Worm (Caenorhabditis elegans) whole organism, L4 larva: Measurements from ENCODE around the gene F35H10.3.

ENCODE experiments used
- F44E2.7 ChIP-seq: fragments of 200-800 bp; sonication (Bioruptor generic); IDR thresholded peaks from 2 replicates; pipeline ENCODE4 v2.1.2; 2022; ENCODE audit warnings: missing genetic modification characterization, missing compliant biosample characterization
- R02D3.7 ChIP-seq: fragments of 150-350 bp; sonication (generic microtip); optimal IDR thresholded peaks from 3 replicates; lab custom pipeline; 2014; ENCODE audit warnings: missing biosample characterization, missing genetic modification characterization
- Y105C5A.15 ChIP-seq: fragments of 200-800 bp; sonication (Bioruptor generic); IDR thresholded peaks from 2 replicates; pipeline ENCODE4 v1.3.6; 2022; ENCODE audit warnings: missing genetic modification characterization, missing compliant biosample characterization
- Y48G9A.11 ChIP-seq: fragments of 200-800 bp; sonication (Bioruptor generic); IDR thresholded peaks from 2 replicates; pipeline ENCODE4 v1.3.6; 2022; ENCODE audit warnings: missing genetic modification reagents, missing genetic modification characterization, missing compliant biosample characterization
- Y5F2A.4 ChIP-seq: fragments of 200-800 bp; sonication (Bioruptor generic); optimal IDR thresholded peaks from 2 replicates; lab custom pipeline; 2018; ENCODE audit warnings: mild to moderate bottlenecking, missing genetic modification characterization, missing compliant biosample characterization
- Y75B8A.6 ChIP-seq: fragments of 200-800 bp; sonication (Bioruptor generic); IDR thresholded peaks from 2 replicates; pipeline ENCODE4 v1.3.6; 2022; ENCODE audit warnings: missing genetic modification reagents, missing genetic modification characterization, missing compliant biosample characterization
- ZK337.2 ChIP-seq: fragments of 200-800 bp; sonication (Bioruptor generic); IDR thresholded peaks from 2 replicates; pipeline ENCODE4 v1.3.6; 2022; ENCODE audit warnings: missing genetic modification reagents, missing genetic modification characterization, missing compliant biosample characterization
- ZK546.5 ChIP-seq, 2 experiments: sonication (generic microtip); optimal IDR thresholded peaks; 2 replicates each; lab custom pipeline; 2017; ENCODE audit warnings: missing biosample characterization in 2 of 2, missing genetic modification characterization in 2 of 2
- aha-1 ChIP-seq: fragments of 150-350 bp; peaks from one replicate; lab custom pipeline; 2014; ENCODE audit warnings: missing biosample characterization, missing genetic modification characterization
- aly-2 ChIP-seq: sonication (generic microtip); optimal IDR thresholded peaks from 2 replicates; lab custom pipeline; 2018; ENCODE audit warnings: missing biosample characterization, missing genetic modification characterization
- ama-1 ChIP-seq: fragments of 150-350 bp; optimal IDR thresholded peaks from 2 replicates; lab custom pipeline; 2014; ENCODE audit warnings: inconsistent platforms, mixed read lengths
- attf-4 ChIP-seq: sonication (generic microtip); optimal IDR thresholded peaks from 3 replicates; lab custom pipeline; 2017; ENCODE audit warnings: missing biosample characterization, missing genetic modification characterization
- ceh-44 ChIP-seq: fragments of 200-800 bp; sonication (Bioruptor generic); IDR thresholded peaks from 2 replicates; pipeline ENCODE4 v1.3.6; 2022; ENCODE audit warnings: missing genetic modification reagents, missing genetic modification characterization, missing compliant biosample characterization
- ceh-62 ChIP-seq: sonication (generic microtip); optimal IDR thresholded peaks from 2 replicates; lab custom pipeline; 2017; ENCODE audit warnings: missing biosample characterization, missing genetic modification characterization
- ceh-82 ChIP-seq: sonication (generic microtip); optimal IDR thresholded peaks from 2 replicates; lab custom pipeline; 2017; ENCODE audit warnings: missing biosample characterization, missing genetic modification characterization
- daf-12 ChIP-seq: fragments of 150-350 bp; optimal IDR thresholded peaks from 2 replicates; lab custom pipeline; 2014; ENCODE audit warnings: missing biosample characterization, missing genetic modification reagents, missing genetic modification characterization
- daf-19 ChIP-seq: fragments of 200-800 bp; sonication (Bioruptor generic); conservative IDR thresholded peaks from 2 replicates; pipeline ENCODE4 v1.3.6; 2022; ENCODE audit warnings: missing genetic modification characterization, missing compliant biosample characterization
- dmd-6 ChIP-seq: fragments of 200-800 bp; sonication (Bioruptor generic); IDR thresholded peaks from 2 replicates; pipeline ENCODE4 v1.3.6; 2022; ENCODE audit warnings: missing genetic modification reagents, missing genetic modification characterization, missing compliant biosample characterization
- dmd-8 ChIP-seq: fragments of 200-800 bp; sonication (Bioruptor generic); IDR thresholded peaks from 2 replicates; pipeline ENCODE4 v1.3.6; 2022; ENCODE audit warnings: missing genetic modification characterization, missing compliant biosample characterization
- dmd-9 ChIP-seq: fragments of 200-800 bp; sonication (Bioruptor generic); IDR thresholded peaks from 2 replicates; pipeline ENCODE4 v1.3.6; 2022; ENCODE audit warnings: missing genetic modification reagents, missing genetic modification characterization, missing compliant biosample characterization
- duxl-1 ChIP-seq: sonication (generic microtip); optimal IDR thresholded peaks from 2 replicates; lab custom pipeline; 2016; ENCODE audit warnings: mild to moderate bottlenecking, missing genetic modification characterization, moderate library complexity, missing compliant biosample characterization; ENCODE audit not compliant: poor library complexity
- fkh-10 ChIP-seq: fragments of 150-350 bp; optimal IDR thresholded peaks from 2 replicates; lab custom pipeline; 2014; ENCODE audit warnings: missing biosample characterization, missing genetic modification reagents, missing genetic modification characterization
- gei-8 ChIP-seq: fragments of 200-800 bp; sonication (Bioruptor generic); optimal IDR thresholded peaks from 2 replicates; lab custom pipeline; 2018; ENCODE audit warnings: mild to moderate bottlenecking, missing genetic modification characterization, missing compliant biosample characterization
- hif-1 ChIP-seq, 2 experiments: sonication (generic microtip); optimal IDR thresholded peaks; 2 replicates each; lab custom pipeline; 2016 to 2017; ENCODE audit warnings: missing compliant biosample characterization in 2 of 2, missing genetic modification characterization in 2 of 2, missing genetic modification reagents in 2 of 2, missing genotype in 2 of 2, mild to moderate bottlenecking in 1 of 2
- jun-1 ChIP-seq: fragments of 150-350 bp; optimal IDR thresholded peaks from 2 replicates; lab custom pipeline; 2014; ENCODE audit warnings: missing biosample characterization, missing genetic modification reagents, missing genetic modification characterization
- lin-29 ChIP-seq: fragments of 200-800 bp; sonication (Bioruptor generic); IDR thresholded peaks from 2 replicates; pipeline ENCODE4 v1.3.6; 2022; ENCODE audit warnings: missing genetic modification reagents, missing genetic modification characterization, missing compliant biosample characterization
- lin-38 ChIP-seq: fragments of 200-800 bp; sonication (Bioruptor generic); IDR thresholded peaks from 2 replicates; pipeline ENCODE4 v1.3.6; 2022; ENCODE audit warnings: missing genetic modification reagents, missing genetic modification characterization, missing compliant biosample characterization
- lin-39 ChIP-seq: fragments of 150-350 bp; optimal IDR thresholded peaks from 2 replicates; lab custom pipeline; 2014; ENCODE audit warnings: missing biosample characterization, missing genetic modification reagents, missing genetic modification characterization
- lir-3 ChIP-seq: sonication (generic microtip); optimal IDR thresholded peaks from 2 replicates; lab custom pipeline; 2016; ENCODE audit warnings: mild to moderate bottlenecking, missing genetic modification characterization, missing compliant biosample characterization
- mdt-29 ChIP-seq: fragments of 200-800 bp; sonication (Bioruptor generic); IDR thresholded peaks from 2 replicates; pipeline ENCODE4 v1.3.6; 2022; ENCODE audit warnings: missing genetic modification reagents, missing genetic modification characterization, missing compliant biosample characterization
- mxl-3 ChIP-seq: fragments of 200-800 bp; sonication (Bioruptor generic); optimal IDR thresholded peaks from 2 replicates; lab custom pipeline; 2018; ENCODE audit warnings: mild to moderate bottlenecking, missing genetic modification characterization, missing compliant biosample characterization
- nhr-10 ChIP-seq: fragments of 150-350 bp; optimal IDR thresholded peaks from 2 replicates; lab custom pipeline; 2014; ENCODE audit warnings: missing biosample characterization, missing genetic modification characterization
- nhr-11 ChIP-seq: fragments of 150-350 bp; optimal IDR thresholded peaks from 2 replicates; lab custom pipeline; 2014; ENCODE audit warnings: missing biosample characterization, missing genetic modification characterization
- nhr-237 ChIP-seq: sonication (generic microtip); optimal IDR thresholded peaks from 2 replicates; lab custom pipeline; 2017; ENCODE audit warnings: missing biosample characterization, missing genetic modification characterization
- nhr-25 ChIP-seq: sonication (generic microtip); optimal IDR thresholded peaks from 2 replicates; lab custom pipeline; 2017; ENCODE audit warnings: missing genetic modification characterization, mild to moderate bottlenecking, missing compliant biosample characterization, antibody characterized with exemption, moderate library complexity, borderline replicate concordance; ENCODE audit not compliant: insufficient read depth
- nhr-6 ChIP-seq: fragments of 150-350 bp; optimal IDR thresholded peaks from 2 replicates; lab custom pipeline; 2014; ENCODE audit warnings: missing biosample characterization, missing genetic modification characterization
- nhr-76 ChIP-seq: fragments of 150-350 bp; optimal IDR thresholded peaks from 2 replicates; lab custom pipeline; 2014; ENCODE audit warnings: missing biosample characterization, missing genetic modification characterization
- nhr-77 ChIP-seq: fragments of 150-350 bp; optimal IDR thresholded peaks from 2 replicates; lab custom pipeline; 2014; ENCODE audit warnings: missing biosample characterization, missing genetic modification characterization
- pha-4 ChIP-seq, 2 experiments: fragments of 150-350 bp in 1 of 2; fragments of 200-800 bp in 1 of 2; sonication (Bioruptor generic) in 1 of 2; IDR thresholded peaks in 1 of 2; optimal IDR thresholded peaks in 1 of 2; 2 replicates each; pipeline versions ENCODE4 v1.3.6 to Lab custom; 2014 to 2022; ENCODE audit warnings: missing genetic modification characterization in 2 of 2, missing genetic modification reagents in 2 of 2, missing biosample characterization in 1 of 2, missing compliant biosample characterization in 1 of 2
- pqm-1 ChIP-seq: sonication (generic microtip); optimal IDR thresholded peaks from 2 replicates; lab custom pipeline; 2017; ENCODE audit warnings: missing biosample characterization, missing genetic modification characterization
- saeg-2 ChIP-seq: fragments of 200-800 bp; sonication (Bioruptor generic); IDR thresholded peaks from 2 replicates; pipeline ENCODE4 v1.3.6; 2022; ENCODE audit warnings: missing genetic modification reagents, missing genetic modification characterization, missing compliant biosample characterization
- skn-1 ChIP-seq: fragments of 150-350 bp; optimal IDR thresholded peaks from 2 replicates; lab custom pipeline; 2014; ENCODE audit warnings: missing biosample characterization, missing genetic modification characterization
- spr-3 ChIP-seq: fragments of 200-800 bp; sonication (Bioruptor generic); optimal IDR thresholded peaks from 2 replicates; lab custom pipeline; 2018; ENCODE audit warnings: mild to moderate bottlenecking, missing genetic modification characterization, missing compliant biosample characterization
- tra-1 ChIP-seq: fragments of 200-800 bp; sonication (Bioruptor generic); IDR thresholded peaks from 2 replicates; pipeline ENCODE4 v1.3.6; 2022; ENCODE audit warnings: missing genetic modification reagents, missing genetic modification characterization, missing compliant biosample characterization
- unc-130 ChIP-seq: sonication (generic microtip); optimal IDR thresholded peaks from 2 replicates; lab custom pipeline; 2016; ENCODE audit warnings: missing genetic modification reagents, missing genetic modification characterization, missing compliant biosample characterization
- unc-62 ChIP-seq, 3 experiments: fragments of 150-350 bp in 1 of 3; sonication (generic microtip); optimal IDR thresholded peaks in 2 of 3; peaks in 1 of 3; 1 replicate in 1 of 3; 2 replicates in 2 of 3; lab custom pipeline; 2014 to 2017; ENCODE audit warnings: missing biosample characterization in 3 of 3, missing genetic modification characterization in 3 of 3, missing genetic modification reagents in 3 of 3, missing genotype in 1 of 3
- zfp-2 ChIP-seq: sonication (generic microtip); optimal IDR thresholded peaks from 2 replicates; lab custom pipeline; 2016; ENCODE audit warnings: mild to moderate bottlenecking, missing genetic modification characterization, missing compliant biosample characterization
- zfp-3 ChIP-seq: fragments of 200-800 bp; sonication (Bioruptor generic); conservative IDR thresholded peaks from 2 replicates; pipeline ENCODE4 v1.3.6; 2022; ENCODE audit warnings: missing genetic modification reagents, missing genetic modification characterization, missing compliant biosample characterization
- zip-11 ChIP-seq: fragments of 200-800 bp; sonication (Bioruptor generic); IDR thresholded peaks from 2 replicates; pipeline ENCODE4 v1.3.6; 2022; ENCODE audit warnings: missing genetic modification characterization, missing compliant biosample characterization
- zip-2 ChIP-seq: fragments of 150-350 bp; optimal IDR thresholded peaks from 2 replicates; lab custom pipeline; 2014; ENCODE audit warnings: missing biosample characterization, missing genetic modification characterization

F35H10.3 gene

DNA sequence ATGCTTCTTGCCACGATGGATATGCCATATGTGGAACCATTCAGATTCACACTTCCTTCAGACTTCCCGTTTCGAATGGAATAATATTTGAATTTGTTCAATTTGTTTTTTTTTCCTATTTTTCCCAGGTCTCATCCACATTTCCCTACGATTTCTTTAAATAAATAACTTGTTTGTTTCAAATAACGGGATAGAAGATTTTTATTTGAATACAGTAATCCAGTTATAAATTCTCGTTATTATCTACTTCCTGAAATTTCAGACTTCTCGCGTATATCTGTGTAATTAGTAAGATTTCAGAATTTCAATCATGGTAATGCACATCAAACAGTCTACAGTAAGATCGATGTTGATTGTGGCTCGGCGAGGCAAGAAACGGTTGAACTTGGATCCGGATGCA is 25.3 kb upstream of the F35H10.3 start, which contains the start of gene F35H10.5:
F35H10.5 (plus strand) TSS at position 301 of the 400 bp plus-strand sequence.
- 0 out of 2 replicates have a peak, but pooled peaks have one; percentile 8 for TF ChIP-seq lin-38 (GFP tag; lab: Robert Waterston, UW)
- TF ChIP-seq F44E2.7 (GFP tag; lab: Robert Waterston, UW) = no peak
- no peak for TF ChIP-seq gei-8
- no peak for TF ChIP-seq tra-1 (GFP tag; lab: Robert Waterston, UW)
- TF ChIP-seq zfp-2 (tag; lab: Kevin White, UChicago) = no peak

DNA sequence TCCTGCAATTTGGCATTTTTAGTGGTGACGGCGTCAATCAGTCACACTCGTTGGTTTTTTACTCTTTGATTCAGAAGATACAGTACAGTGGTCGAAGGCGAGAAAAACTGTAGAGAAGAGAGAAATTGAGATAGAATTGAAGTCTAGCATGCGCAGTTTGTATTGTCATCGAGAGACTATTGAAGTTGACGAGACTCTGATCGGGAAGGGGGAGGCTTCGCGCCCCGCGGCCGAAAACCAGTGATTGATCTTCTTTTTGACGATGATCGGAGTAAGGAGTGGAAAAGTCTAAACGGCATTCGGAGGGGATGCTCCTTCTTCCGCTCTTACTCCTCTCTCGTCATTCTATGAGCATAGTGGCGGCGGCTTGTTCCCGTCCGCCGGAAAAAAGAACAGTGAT is 23.8 kb upstream of the F35H10.3 start:
- no peak for TF ChIP-seq aha-1 (tag; lab: Kevin White, UChicago)
- TF ChIP-seq pqm-1 (tag; lab: Kevin White, UChicago) = no peak
- TF ChIP-seq nhr-77 (tag; lab: Kevin White, UChicago) = no peak
- TF ChIP-seq hif-1 (tag; optimal IDR thresholded peaks at IDR 0.05; lab: Kevin White, UChicago) = no peak
- no peak for TF ChIP-seq nhr-10 (tag; lab: Kevin White, UChicago)
- no peak for TF ChIP-seq Y105C5A.15 (GFP tag; lab: Robert Waterston, UW)
- no peak for TF ChIP-seq zip-11 (GFP tag; lab: Robert Waterston, UW)
- TF ChIP-seq spr-3 (GFP tag; lab: Kevin White, UChicago) = no peak
- no peak for TF ChIP-seq nhr-237 (tag; lab: Kevin White, UChicago)
- TF ChIP-seq nhr-76 (tag; lab: Kevin White, UChicago) = no peak
- TF ChIP-seq zip-2 (tag; lab: Kevin White, UChicago) = no peak
- no peak for TF ChIP-seq dmd-9
- TF ChIP-seq daf-12 (tag; lab: Kevin White, UChicago) = no peak
- no peak for TF ChIP-seq fkh-10 (GFP tag; lab: Kevin White, UChicago)
- no peak for TF ChIP-seq attf-4
- no peak for TF ChIP-seq unc-130 (GFP tag; lab: Kevin White, UChicago)
- no peak for TF ChIP-seq pha-4 (GFP tag; IDR thresholded peaks at IDR 0.05; lab: Robert Waterston, UW)
- TF ChIP-seq pha-4 (tag; optimal IDR thresholded peaks at IDR 0.05; lab: Kevin White, UChicago) = no peak
- no peak for TF ChIP-seq dmd-6
- no peak for TF ChIP-seq zfp-3
- TF ChIP-seq mxl-3 (GFP tag; lab: Kevin White, UChicago) = peak; percentile 62
- no peak for TF ChIP-seq ZK546.5 (tag; optimal IDR thresholded peaks at IDR 0.05; lab: Kevin White, UChicago)
- no peak for TF ChIP-seq tra-1 (GFP tag; lab: Robert Waterston, UW)
- no peak for TF ChIP-seq ama-1 (lab: Kevin White, UChicago)
- no peak for TF ChIP-seq jun-1 (tag; lab: Kevin White, UChicago)
- TF ChIP-seq nhr-6 = no peak
- TF ChIP-seq aly-2 (tag; lab: Kevin White, UChicago) = no peak
- TF ChIP-seq ZK337.2 = no peak
- no peak for TF ChIP-seq lir-3 (tag; lab: Kevin White, UChicago)
- no peak for TF ChIP-seq skn-1 (tag; lab: Kevin White, UChicago)
- TF ChIP-seq lin-29 (GFP tag; lab: Robert Waterston, UW) = no peak
- no peak for TF ChIP-seq ceh-82 (tag; lab: Kevin White, UChicago)
- TF ChIP-seq R02D3.7 (tag; lab: Kevin White, UChicago) = no peak
- no peak for TF ChIP-seq lin-39 (tag; lab: Kevin White, UChicago)
- no peak for TF ChIP-seq Y48G9A.11 (GFP tag; lab: Robert Waterston, UW)
- no peak for TF ChIP-seq Y75B8A.6 (GFP tag; lab: Robert Waterston, UW)
- no peak for TF ChIP-seq daf-19 (GFP tag; lab: Robert Waterston, UW)
- TF ChIP-seq ceh-44 (GFP tag; lab: Robert Waterston, UW) = no peak
- no peak for TF ChIP-seq mdt-29 (GFP tag; lab: Robert Waterston, UW)
- TF ChIP-seq duxl-1 (tag; lab: Kevin White, UChicago) = no peak
- TF ChIP-seq saeg-2 (GFP tag; lab: Robert Waterston, UW) = no peak
- TF ChIP-seq nhr-11 (tag; lab: Kevin White, UChicago) = peak; percentile 12
- TF ChIP-seq ceh-62 = no peak
- peak; percentile 78 for TF ChIP-seq nhr-25
- no peak for TF ChIP-seq dmd-8 (GFP tag; lab: Robert Waterston, UW)
- peak in 1 of 2 experiments; percentile 88 for TF ChIP-seq unc-62 (GFP tag; optimal IDR thresholded peaks at IDR 0.05 in 1 of 2; lab: Kevin White, UChicago)
- no peak for TF ChIP-seq unc-62 (tag; optimal IDR thresholded peaks at IDR 0.05; lab: Kevin White, UChicago)
- TF ChIP-seq Y5F2A.4 (GFP tag; lab: Kevin White, UChicago) = no peak
